Fruit fly (Drosophila melanogaster): ENCODE measurements around the gene Sap47.
A peak's percentile ranks its signal among the peaks of the same experiment; 100 is the strongest.

DNA sequence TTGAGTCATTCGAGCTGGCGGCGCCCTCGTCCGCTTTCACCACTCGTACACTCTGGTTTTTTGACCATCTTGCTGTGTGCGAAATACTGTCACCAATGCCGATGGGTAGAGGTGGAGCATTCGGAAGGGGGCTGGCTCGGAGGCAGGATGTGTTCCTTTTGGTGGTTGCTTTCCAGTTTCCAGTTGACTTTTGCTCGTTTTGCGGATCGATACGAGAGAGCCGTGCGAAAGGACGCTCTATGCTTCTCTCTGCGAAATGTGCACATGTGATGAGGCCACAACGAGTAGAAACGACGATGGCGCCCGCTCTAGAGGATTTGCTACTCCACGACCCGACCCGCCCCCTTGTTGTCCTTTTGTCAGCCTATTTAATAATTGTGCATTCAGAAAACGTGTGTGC lies 2.8 kb downstream of the Sap47 start:
- TF ChIP-seq EcR (GFP tag; optimal IDR thresholded peaks at IDR 0.05) (no peak), CG8478 (optimal IDR thresholded peaks at IDR 0.05) (no peak), Dll (optimal IDR thresholded peaks at IDR 0.05) (peak; percentile 2), usp (GFP tag; optimal IDR thresholded peaks at IDR 0.05) (no peak), psq (optimal IDR thresholded peaks at IDR 0.05) (no peak)
